Worm (Caenorhabditis elegans) whole organism, early embryonic: Measurements from ENCODE around the gene ugt-52.

Experiments
- ama-1 ChIP-seq: fragments of 150-350 bp; optimal IDR thresholded peaks from 2 replicates; lab custom pipeline; 2014
- pes-1 ChIP-seq: fragments of 200-800 bp; sonication (Bioruptor generic); IDR thresholded peaks from 2 replicates; pipeline ENCODE4 v1.3.6; 2022; ENCODE audit warnings: missing genetic modification reagents, missing genetic modification characterization, missing compliant biosample characterization
- tra-4 ChIP-seq: sonication (generic microtip); optimal IDR thresholded peaks from 2 replicates; lab custom pipeline; 2017; ENCODE audit warnings: missing genetic modification characterization, missing compliant biosample characterization

ce11 chrIV:768312-768711 lies 10.3 kb upstream of the ugt-52 start, which contains the start of gene F56B3.2:
- TF ChIP-seq ama-1 (lab: Kevin White, UChicago): no peak
- no peak for TF ChIP-seq tra-4 (tag; lab: Kevin White, UChicago)
- TF ChIP-seq pes-1 (GFP tag; lab: Robert Waterston, UW): no peak
